Fruit fly (Drosophila melanogaster): ENCODE results near the gene Gr98d.

Gr98d gene

dm6 chr3R:27545752-27546151, at the start of gene Gr98d:
Gene Gr98d (plus strand): TSS chr3R:27546052.
- TF ChIP-seq CG9139 (GFP tag; optimal IDR thresholded peaks at IDR 0.05) (no peak), vri (GFP tag; optimal IDR thresholded peaks at IDR 0.05) (no peak), Hr38 (GFP tag; optimal IDR thresholded peaks at IDR 0.05) (no peak), Gug (GFP tag; IDR thresholded peaks at IDR 0.05) (no peak), CG3032 (tag; optimal IDR thresholded peaks at IDR 0.05) (no peak), Eip78C (GFP tag) (no peak), CG6854 (GFP tag; optimal IDR thresholded peaks at IDR 0.05) (no peak), CG31627 (GFP tag; optimal IDR thresholded peaks at IDR 0.05) (no peak), pdm3 (GFP tag; optimal IDR thresholded peaks at IDR 0.05) (no peak), CG8319 (GFP tag; optimal IDR thresholded peaks at IDR 0.05) (no peak), fd59A (GFP tag; optimal IDR thresholded peaks at IDR 0.05) (no peak), CG11902 (GFP tag; optimal IDR thresholded peaks at IDR 0.05) (no peak), Sox15 (GFP tag; optimal IDR thresholded peaks at IDR 0.05) (no peak), dac (GFP tag; optimal IDR thresholded peaks at IDR 0.05) (no peak), CG3919 (GFP tag; optimal IDR thresholded peaks at IDR 0.05) (no peak), OdsH (GFP tag; optimal IDR thresholded peaks at IDR 0.05) (no peak), Sox102F (GFP tag; optimal IDR thresholded peaks at IDR 0.05) (no peak), Hr4 (GFP tag; optimal IDR thresholded peaks at IDR 0.05) (no peak), Hr39 (GFP tag; optimal IDR thresholded peaks at IDR 0.05) (no peak), Ets21C (GFP tag; optimal IDR thresholded peaks at IDR 0.05) (no peak)

dm6 chr3R:27497616-27498015, 48.2 kb upstream of the Gr98d start:
- TF ChIP-seq CG16779 (tag; optimal IDR thresholded peaks at IDR 0.05) (no peak), CG6163 (GFP tag; IDR thresholded peaks at IDR 0.05) (no peak), net (GFP tag; optimal IDR thresholded peaks at IDR 0.05) (no peak), CG4318 (GFP tag; optimal IDR thresholded peaks at IDR 0.05) (no peak), CG6808 (GFP tag; optimal IDR thresholded peaks at IDR 0.05) (no peak), Hr38 (GFP tag; optimal IDR thresholded peaks at IDR 0.05) (no peak), CG6276 (GFP tag; optimal IDR thresholded peaks at IDR 0.05) (no peak)

dm6 chr3R:27501938-27502337, 43.9 kb upstream of the Gr98d start, which contains the start of gene CG43139:
Gene CG43139 (minus strand): TSS chr3R:27502025.
- TF ChIP-seq CG6854 (GFP tag; optimal IDR thresholded peaks at IDR 0.05) (no peak), fd85E (GFP tag; optimal IDR thresholded peaks at IDR 0.05) (no peak), fkh (GFP tag; optimal IDR thresholded peaks at IDR 0.05) (peak; percentile 41)

DNA sequence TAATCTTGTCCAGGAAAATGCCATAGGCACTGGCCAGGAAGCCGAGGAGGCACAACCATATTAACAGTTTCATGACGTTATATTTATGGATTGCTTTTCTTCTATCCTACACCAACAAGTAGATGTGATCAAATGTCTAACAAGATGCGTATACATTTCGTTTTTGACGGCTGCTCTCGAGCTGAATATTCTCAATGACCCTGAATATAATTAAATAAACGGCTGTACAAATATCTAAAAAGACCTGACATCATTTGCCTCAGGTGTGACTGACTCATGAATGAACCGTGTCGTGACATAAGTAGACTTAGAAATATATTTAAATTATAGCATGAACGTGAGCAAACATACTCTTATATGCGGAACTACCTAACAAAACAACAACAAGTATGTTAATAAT, 43.0 kb upstream of the Gr98d start, which contains the start of gene CG5402:
CG5402 (minus strand) TSS at position 101 of the 400 bp plus-strand sequence.
- no peak for TF ChIP-seq Sox15 (GFP tag; optimal IDR thresholded peaks at IDR 0.05)
- TF ChIP-seq CG15336 (GFP tag; IDR thresholded peaks at IDR 0.05): no peak
- no peak for TF ChIP-seq fkh (GFP tag; optimal IDR thresholded peaks at IDR 0.05)
- no peak for TF ChIP-seq Gug (GFP tag; IDR thresholded peaks at IDR 0.05)
- TF ChIP-seq Lpt (GFP tag; optimal IDR thresholded peaks at IDR 0.05): no peak
- TF ChIP-seq CG11762 (GFP tag; optimal IDR thresholded peaks at IDR 0.05; ENCODE audit: insufficient read depth): no peak
- no peak for TF ChIP-seq CG11294 (GFP tag; IDR thresholded peaks at IDR 0.05)
- no peak for TF ChIP-seq salr (GFP tag; optimal IDR thresholded peaks at IDR 0.05)
- TF ChIP-seq CG8119 (GFP tag; IDR thresholded peaks at IDR 0.05): no peak
- no peak for TF ChIP-seq CG6854 (GFP tag; optimal IDR thresholded peaks at IDR 0.05)
- TF ChIP-seq CG10631 (GFP tag; optimal IDR thresholded peaks at IDR 0.05): no peak
- TF ChIP-seq CG8632 (GFP tag; optimal IDR thresholded peaks at IDR 0.05): no peak
- no peak for TF ChIP-seq net (GFP tag; optimal IDR thresholded peaks at IDR 0.05)
- TF ChIP-seq Met (GFP tag; optimal IDR thresholded peaks at IDR 0.05): no peak

Measured in whole organism, prepupa.